Worm (Caenorhabditis elegans): ENCODE measurements around the gene unc-105.
A peak's percentile ranks its signal among the peaks of the same experiment; 100 is the strongest.

The unc-105 gene

DNA sequence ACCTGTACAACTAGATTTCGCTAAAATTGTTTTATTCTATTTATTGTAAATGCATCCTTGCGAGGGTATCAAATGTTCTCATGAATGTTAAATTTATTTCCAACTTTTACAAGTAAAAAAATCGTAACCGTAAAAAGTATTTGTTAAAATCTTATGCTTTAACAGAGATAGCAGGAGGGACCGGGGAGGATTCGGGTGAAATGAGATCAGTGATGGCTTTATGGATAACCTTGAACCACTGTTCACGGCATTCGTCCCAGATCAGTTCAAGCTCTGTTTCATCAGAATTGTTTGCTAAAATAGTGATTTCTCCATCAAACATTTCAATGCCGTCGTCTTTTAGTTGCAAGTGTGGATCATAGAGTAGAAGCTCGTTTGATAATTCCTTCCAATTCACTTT lies 24.9 kb downstream of the unc-105 start (continued):
- TF ChIP-seq C06A6.2 (GFP tag; conservative IDR thresholded peaks at IDR 0.05), result no peak
- TF ChIP-seq madf-3 (GFP tag; IDR thresholded peaks at IDR 0.05), result no peak
- TF ChIP-seq madf-8 (GFP tag; conservative IDR thresholded peaks at IDR 0.05), result no peak
- peak; percentile 16 for TF ChIP-seq hrde-1 (tag; optimal IDR thresholded peaks at IDR 0.05; ENCODE audit: borderline replicate concordance)
- TF ChIP-seq fkh-3 (tag; optimal IDR thresholded peaks at IDR 0.05), result no peak
- no peak for TF ChIP-seq B0035.1 (tag; optimal IDR thresholded peaks at IDR 0.05)
- TF ChIP-seq egrh-3 (GFP tag; IDR thresholded peaks at IDR 0.05), result no peak
- no peak for TF ChIP-seq mel-28 (tag; optimal IDR thresholded peaks at IDR 0.05; ENCODE audit: borderline replicate concordance)
- TF ChIP-seq sdz-38 (tag; optimal IDR thresholded peaks at IDR 0.05), result no peak
- no peak for TF ChIP-seq hsf-1 (GFP tag; IDR thresholded peaks at IDR 0.05)
- TF ChIP-seq rcor-1 (GFP tag; IDR thresholded peaks at IDR 0.05), result no peak
- no peak for TF ChIP-seq F39B2.1 (GFP tag; IDR thresholded peaks at IDR 0.05)
- no peak for TF ChIP-seq mes-4 (tag; optimal IDR thresholded peaks at IDR 0.05)
- no peak for TF ChIP-seq K12H6.12 (tag; optimal IDR thresholded peaks at IDR 0.05)
- TF ChIP-seq zim-3 (tag; optimal IDR thresholded peaks at IDR 0.05), result no peak
- TF ChIP-seq F33H1.4 (GFP tag; IDR thresholded peaks at IDR 0.05), result no peak
- no peak for TF ChIP-seq attf-5 (GFP tag; optimal IDR thresholded peaks at IDR 0.05)
- no peak for TF ChIP-seq ztf-18 (tag; optimal IDR thresholded peaks at IDR 0.05)
- TF ChIP-seq pbrm-1 (GFP tag; IDR thresholded peaks at IDR 0.05), result 0 out of 2 replicates have a peak, but pooled peaks have one; percentile 37
- no peak for TF ChIP-seq nhr-179 (tag; optimal IDR thresholded peaks at IDR 0.05)
- no peak for TF ChIP-seq B0261.1 (tag; optimal IDR thresholded peaks at IDR 0.05)
- TF ChIP-seq madf-6 (GFP tag; IDR thresholded peaks at IDR 0.05), result peak; percentile 36; the same call in 1 of the 2 replicates
- TF ChIP-seq ztf-3 (GFP tag; optimal IDR thresholded peaks at IDR 0.05), result no peak
- no peak for TF ChIP-seq unc-130 (GFP tag; optimal IDR thresholded peaks at IDR 0.05)
- no peak for TF ChIP-seq somi-1 (GFP tag; optimal IDR thresholded peaks at IDR 0.05)
- TF ChIP-seq F10E7.11 (tag; optimal IDR thresholded peaks at IDR 0.05), result no peak
- TF ChIP-seq ccch-3 (GFP tag; optimal IDR thresholded peaks at IDR 0.05), result no peak
- no peak for TF ChIP-seq snpc-1.1 (tag; optimal IDR thresholded peaks at IDR 0.05; ENCODE audit: insufficient read depth)
- TF ChIP-seq T07F8.4 (tag; optimal IDR thresholded peaks at IDR 0.05), result no peak
- TF ChIP-seq F37B4.10 (GFP tag; IDR thresholded peaks at IDR 0.05), result no peak
- TF ChIP-seq ceh-58 (GFP tag; IDR thresholded peaks at IDR 0.05), result no peak
- TF ChIP-seq ztf-22 (GFP tag; optimal IDR thresholded peaks at IDR 0.05), result no peak
- TF ChIP-seq him-1 (tag; optimal IDR thresholded peaks at IDR 0.05), result no peak
- TF ChIP-seq ztf-25 (GFP tag; IDR thresholded peaks at IDR 0.05), result no peak
- peak; percentile 16 for TF ChIP-seq die-1 (tag; optimal IDR thresholded peaks at IDR 0.05)
- peak; percentile 22 for TF ChIP-seq athp-1 (tag; optimal IDR thresholded peaks at IDR 0.05)
- TF ChIP-seq F57A8.1 (GFP tag; optimal IDR thresholded peaks at IDR 0.05), result no peak
- no peak for TF ChIP-seq akir-1 (GFP tag; optimal IDR thresholded peaks at IDR 0.05)
- peak; percentile 73; the same call in 1 of the 2 replicates for TF ChIP-seq nfya-2 (GFP tag; IDR thresholded peaks at IDR 0.05)
- no peak for TF ChIP-seq cebp-2 (GFP tag; IDR thresholded peaks at IDR 0.05)
- TF ChIP-seq ceh-40 (GFP tag; IDR thresholded peaks at IDR 0.05), result no peak
- no peak for TF ChIP-seq xnd-1 (tag; optimal IDR thresholded peaks at IDR 0.05)
- no peak for TF ChIP-seq Y53G8AR.9 (GFP tag; conservative IDR thresholded peaks at IDR 0.05)
- TF ChIP-seq let-607 (tag; optimal IDR thresholded peaks at IDR 0.05), result no peak
- TF ChIP-seq ceh-79 (tag; optimal IDR thresholded peaks at IDR 0.05), result no peak
- TF ChIP-seq ets-4 (GFP tag; optimal IDR thresholded peaks at IDR 0.05), result no peak
- no peak for TF ChIP-seq pha-4 (tag; optimal IDR thresholded peaks at IDR 0.05)
- no peak for TF ChIP-seq hlh-26 (GFP tag; conservative IDR thresholded peaks at IDR 0.05)
- no peak for TF ChIP-seq madf-10 (tag; optimal IDR thresholded peaks at IDR 0.05)
- TF ChIP-seq let-526 (GFP tag; IDR thresholded peaks at IDR 0.05), result no peak

Data from whole organism, young adult.